ENCODE assay signal across 2 worm cellular contexts in genomic region chrIV:14687716-14688115, ce11.
TF ChIP-seq lines count a peak whose summit lies in the region.

No protein-coding gene starts in this region.

TF ChIP-seq in whole organism, L4 larva, 104 proteins besides CTCF, POLR2A, EP300 and RAD21:
- TF ChIP-seq fos-1 (tag; optimal IDR thresholded peaks at IDR 0.05; lab: Kevin White, UChicago) (no peak), snpc-1.2 (GFP tag; IDR thresholded peaks at IDR 0.05; lab: Robert Waterston, UW) (peak; percentile 45; the same call in 1 of the 2 replicates)

TF ChIP-seq in whole organism, young adult, 124 proteins besides CTCF, POLR2A, EP300 and RAD21:
- TF ChIP-seq attf-5 (GFP tag; optimal IDR thresholded peaks at IDR 0.05; lab: Kevin White, UChicago) (no peak), snpc-4 (GFP tag; optimal IDR thresholded peaks at IDR 0.05; lab: Kevin White, UChicago) (no peak), snpc-4 (tag; optimal IDR thresholded peaks at IDR 0.05; lab: Kevin White, UChicago) (peak in 2 of 4 experiments; percentile 55 to 56), attf-6 (GFP tag; IDR thresholded peaks at IDR 0.05; lab: Robert Waterston, UW) (peak; percentile 68; the same call in 1 of the 2 replicates)
TF ChIP-seq in whole organism, young adult: peak in this region for 2.
